Worm (Caenorhabditis elegans): ENCODE measurements around the gene T23B12.11.

T23B12.11 gene

ce11 chrV:8454995-8455446 is at the start of gene T23B12.11:
Gene T23B12.11, plus strand, starts transcription at chrV:8455396.
- no peak for TF ChIP-seq W03F9.2 (tag; optimal IDR thresholded peaks at IDR 0.05)
- TF ChIP-seq him-1 (tag; optimal IDR thresholded peaks at IDR 0.05): no peak
- TF ChIP-seq dao-5 (tag; optimal IDR thresholded peaks at IDR 0.05): no peak

ce11 chrV:8406155-8406554 is 49.0 kb upstream of the T23B12.11 start:
- no peak for TF ChIP-seq dao-5 (tag; optimal IDR thresholded peaks at IDR 0.05)
- no peak for TF ChIP-seq him-1 (tag; optimal IDR thresholded peaks at IDR 0.05)
- no peak for TF ChIP-seq W03F9.2 (tag; optimal IDR thresholded peaks at IDR 0.05)

- no peak for TF ChIP-seq W03F9.2 (tag; optimal IDR thresholded peaks at IDR 0.05)
- no peak for TF ChIP-seq dao-5 (tag; optimal IDR thresholded peaks at IDR 0.05)
- TF ChIP-seq him-1 (tag; optimal IDR thresholded peaks at IDR 0.05): no peak
Measured at ce11 chrV:8406911-8407310, 48.3 kb upstream of the T23B12.11 start.

DNA sequence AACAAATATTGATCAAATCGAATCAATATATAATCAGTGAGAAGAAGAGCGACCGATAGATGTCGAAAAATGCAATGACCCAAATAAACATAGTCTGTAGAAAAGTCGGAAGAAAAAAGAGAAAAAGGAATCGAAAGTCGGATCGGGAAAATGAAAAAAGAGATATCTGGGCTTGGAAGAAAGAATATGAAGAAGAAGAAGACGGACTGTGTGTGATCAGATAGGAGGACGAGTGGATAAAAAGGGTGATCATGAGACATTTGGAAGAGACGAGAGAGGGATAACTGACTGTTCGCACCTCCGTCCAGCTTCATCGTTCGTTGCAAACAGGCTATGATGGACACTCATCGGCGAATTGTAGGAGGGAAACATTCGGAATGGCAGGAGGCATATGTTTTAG is 45.6 kb upstream of the T23B12.11 start:
- TF ChIP-seq dao-5 (tag; optimal IDR thresholded peaks at IDR 0.05): no peak
- TF ChIP-seq W03F9.2 (tag; optimal IDR thresholded peaks at IDR 0.05): no peak
- no peak for TF ChIP-seq him-1 (tag; optimal IDR thresholded peaks at IDR 0.05)

DNA sequence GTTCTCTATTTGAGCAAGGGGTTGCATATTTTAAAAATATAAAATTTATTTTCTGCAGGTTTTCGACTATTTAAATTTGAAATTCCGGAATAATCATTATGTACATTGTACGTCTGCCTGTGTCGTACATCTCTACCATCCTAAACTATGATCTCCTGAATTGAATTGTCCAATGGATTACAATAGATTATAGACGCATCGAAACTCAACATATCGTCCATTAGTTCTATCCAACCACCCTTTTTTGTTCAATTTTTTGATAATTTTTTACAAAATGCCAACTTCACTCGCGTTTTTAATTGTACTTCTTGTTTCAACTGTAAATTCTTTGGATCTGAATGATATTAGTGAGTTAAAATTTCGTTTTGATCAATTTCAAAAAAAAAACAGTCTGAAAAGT is 44.8 kb upstream of the T23B12.11 start, which contains the start of gene F52E1.2:
Gene F52E1.2, plus strand, starts transcription at position 190 of the 400 bp plus-strand sequence.
- TF ChIP-seq dao-5 (tag; optimal IDR thresholded peaks at IDR 0.05) (no peak), him-1 (tag; optimal IDR thresholded peaks at IDR 0.05) (no peak), W03F9.2 (tag; optimal IDR thresholded peaks at IDR 0.05) (no peak)

ce11 chrV:8413432-8414021 is 41.7 kb upstream of the T23B12.11 start, which contains the start of gene vha-18:
Gene vha-18, minus strand, starts transcription at chrV:8413482.
- TF ChIP-seq dao-5 (tag; optimal IDR thresholded peaks at IDR 0.05) (no peak), W03F9.2 (tag; optimal IDR thresholded peaks at IDR 0.05) (no peak), him-1 (tag; optimal IDR thresholded peaks at IDR 0.05) (no peak)

ce11 chrV:8414036-8414728 is 41.0 kb upstream of the T23B12.11 start, which contains the start of gene pos-1:
Gene pos-1, plus strand, starts transcription at chrV:8414086.
- TF ChIP-seq dao-5 (tag; optimal IDR thresholded peaks at IDR 0.05) (no peak), W03F9.2 (tag; optimal IDR thresholded peaks at IDR 0.05) (no peak), him-1 (tag; optimal IDR thresholded peaks at IDR 0.05) (no peak)

- TF ChIP-seq dao-5 (tag; optimal IDR thresholded peaks at IDR 0.05) (peak; percentile 51), W03F9.2 (tag; optimal IDR thresholded peaks at IDR 0.05) (no peak)
Measured at ce11 chrV:8415113-8415530, 40.1 kb upstream of the T23B12.11 start.

DNA sequence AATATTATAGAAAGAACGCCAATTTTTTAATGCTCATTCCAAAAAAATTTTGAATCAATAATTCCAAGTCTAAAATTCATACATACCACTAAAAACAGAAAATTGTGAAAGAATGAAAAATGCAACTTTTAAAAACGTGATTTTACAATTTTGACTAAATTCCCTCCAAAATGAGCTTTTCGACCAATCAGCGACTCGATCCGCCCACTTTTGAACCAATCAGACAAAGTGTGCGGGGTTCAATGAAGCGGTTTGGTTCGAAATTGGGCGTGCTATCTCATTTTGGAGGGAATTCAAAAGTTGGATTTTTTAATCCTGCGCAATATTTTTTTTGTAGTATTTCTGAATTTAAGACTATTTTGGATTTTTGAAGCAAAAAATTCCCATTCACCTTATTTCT is 37.9 kb upstream of the T23B12.11 start:
- TF ChIP-seq dao-5 (tag; optimal IDR thresholded peaks at IDR 0.05): no peak
- no peak for TF ChIP-seq W03F9.2 (tag; optimal IDR thresholded peaks at IDR 0.05)
- no peak for TF ChIP-seq him-1 (tag; optimal IDR thresholded peaks at IDR 0.05)

- TF ChIP-seq dao-5 (tag; optimal IDR thresholded peaks at IDR 0.05) (no peak), W03F9.2 (tag; optimal IDR thresholded peaks at IDR 0.05) (no peak), him-1 (tag; optimal IDR thresholded peaks at IDR 0.05) (no peak)
Measured at ce11 chrV:8424840-8425814, 30.1 kb upstream of the T23B12.11 start.

DNA sequence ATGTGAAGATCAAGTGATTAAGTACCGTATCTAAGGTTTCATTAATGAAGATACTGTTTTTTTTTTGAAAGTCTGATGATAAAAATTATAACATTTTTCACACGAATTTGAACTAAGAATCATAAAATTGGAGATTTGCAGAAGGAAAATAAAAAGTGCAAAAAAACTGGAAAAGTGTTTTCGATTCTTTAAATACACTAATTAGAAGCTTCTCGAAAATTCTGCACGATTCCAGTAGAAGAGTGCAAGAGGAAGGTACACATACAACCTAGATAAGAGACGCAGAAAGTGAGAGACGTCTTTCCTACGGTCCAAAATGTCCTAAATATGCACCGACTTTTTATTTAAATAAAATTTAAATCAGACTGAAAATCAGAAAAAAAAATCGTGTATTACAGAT is 29.0 kb upstream of the T23B12.11 start:
- TF ChIP-seq W03F9.2 (tag; optimal IDR thresholded peaks at IDR 0.05): no peak
- TF ChIP-seq him-1 (tag; optimal IDR thresholded peaks at IDR 0.05): no peak
- no peak for TF ChIP-seq dao-5 (tag; optimal IDR thresholded peaks at IDR 0.05)

DNA sequence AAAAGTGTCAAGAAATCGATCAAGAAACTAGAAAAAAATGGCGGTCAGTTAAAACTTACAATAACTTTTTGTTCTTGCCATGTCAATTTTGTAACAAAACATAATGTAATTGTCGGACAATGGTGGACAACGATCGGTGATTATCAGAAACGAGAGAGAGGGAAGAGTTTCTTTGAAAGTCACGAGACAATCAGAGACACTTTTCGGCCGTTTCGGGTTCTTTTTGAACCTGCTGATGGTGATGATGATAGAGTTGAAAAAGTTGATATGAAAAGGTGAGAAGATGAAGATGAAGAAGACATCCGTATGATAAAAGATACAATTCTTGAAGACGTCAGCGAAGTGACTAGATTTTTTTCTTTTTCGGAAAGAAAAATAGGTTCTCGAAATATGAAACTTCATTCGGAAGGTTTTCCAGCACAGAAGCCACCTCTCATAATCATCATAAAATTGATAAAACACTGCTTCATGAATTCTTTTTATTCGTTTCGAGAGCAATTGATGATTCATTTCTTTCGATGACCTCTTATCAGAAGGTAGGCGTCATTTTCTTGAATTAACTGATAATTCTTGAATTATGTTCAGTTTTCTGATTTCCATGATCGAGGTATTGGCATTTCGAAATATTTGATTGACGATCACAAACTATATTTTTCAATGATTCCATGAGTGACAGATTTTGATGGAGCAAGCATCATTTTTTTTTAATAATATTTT is 28.3 kb upstream of the T23B12.11 start:
- no peak for TF ChIP-seq him-1 (tag; optimal IDR thresholded peaks at IDR 0.05)

Data from whole organism, L4/young adult.